Worm (Caenorhabditis elegans): ENCODE results near the gene grd-8.

DNA sequence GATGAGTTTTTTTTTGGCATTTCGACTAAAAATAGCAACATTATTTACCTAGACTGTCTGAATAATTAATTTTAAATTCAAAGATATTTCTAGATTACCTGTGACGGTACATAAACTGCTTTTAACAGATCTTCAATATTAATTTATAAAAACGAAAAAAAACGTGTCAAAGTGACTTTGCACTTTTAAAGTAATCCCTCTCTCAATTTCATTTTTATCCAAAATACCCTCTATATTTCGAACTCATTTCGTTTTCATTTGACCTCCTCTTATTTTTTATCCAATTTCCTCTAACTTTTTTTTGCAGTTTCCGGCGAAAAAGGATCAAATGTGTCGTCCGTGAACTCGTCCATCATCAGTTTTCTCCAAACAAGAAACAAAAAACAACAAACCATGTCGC, 33.1 kb downstream of the grd-8 start, which contains the start of gene F40A3.4:
- no peak for TF ChIP-seq mml-1 (tag; optimal IDR thresholded peaks at IDR 0.05)
- no peak for TF ChIP-seq snpc-4 (tag; optimal IDR thresholded peaks at IDR 0.05)
